Worm (Caenorhabditis elegans) whole organism, mixed stage, embryonic: ENCODE data around the gene alh-13.
A peak's percentile ranks its signal among the peaks of the same experiment; 100 is the strongest.

Experiments used
- bed-3 ChIP-seq: fragments of 200-800 bp; sonication (Bioruptor generic); optimal IDR thresholded peaks from 3 replicates; lab custom pipeline; 2018; ENCODE audit warnings: mild to moderate bottlenecking, missing genetic modification characterization, moderate library complexity, missing compliant biosample characterization
- blmp-1 ChIP-seq: fragments of 150-350 bp; optimal IDR thresholded peaks from 2 replicates; lab custom pipeline; 2014; ENCODE audit warnings: missing biosample characterization, missing genetic modification characterization
- ceh-39 ChIP-seq: fragments of 150-350 bp; optimal IDR thresholded peaks from 2 replicates; lab custom pipeline; 2014; ENCODE audit warnings: missing biosample characterization, missing genetic modification characterization
- ceh-43 ChIP-seq: fragments of 200-800 bp; sonication (Bioruptor generic); optimal IDR thresholded peaks from 2 replicates; lab custom pipeline; 2018; ENCODE audit warnings: mild to moderate bottlenecking, missing genetic modification characterization, moderate library complexity, missing compliant biosample characterization
- ces-1 ChIP-seq: fragments of 150-350 bp; optimal IDR thresholded peaks from 2 replicates; lab custom pipeline; 2014; ENCODE audit warnings: missing biosample characterization, missing genetic modification reagents, missing genetic modification characterization
- drap-1 ChIP-seq: fragments of 200-800 bp; sonication (Bioruptor generic); optimal IDR thresholded peaks from 3 replicates; lab custom pipeline; 2018; ENCODE audit warnings: mild to moderate bottlenecking, missing genetic modification characterization, missing compliant biosample characterization
- elt-1 ChIP-seq: sonication (generic microtip); optimal IDR thresholded peaks from 2 replicates; lab custom pipeline; 2017; ENCODE audit warnings: missing genetic modification characterization, mild to moderate bottlenecking, missing compliant biosample characterization, antibody characterized with exemption, moderate library complexity, borderline replicate concordance; ENCODE audit not compliant: insufficient read depth
- flh-1 ChIP-seq: fragments of 200-800 bp; sonication (Bioruptor generic); optimal IDR thresholded peaks from 2 replicates; lab custom pipeline; 2018; ENCODE audit warnings: mild to moderate bottlenecking, missing genetic modification characterization, moderate library complexity, missing compliant biosample characterization
- ham-2 ChIP-seq: fragments of 200-800 bp; sonication (Bioruptor generic); optimal IDR thresholded peaks from 2 replicates; lab custom pipeline; 2018; ENCODE audit warnings: mild to moderate bottlenecking, missing genetic modification characterization, missing compliant biosample characterization
- hlh-1 ChIP-seq: fragments of 150-350 bp; optimal IDR thresholded peaks from 2 replicates; lab custom pipeline; 2014; ENCODE audit warnings: missing biosample characterization, missing genetic modification reagents, missing genetic modification characterization
- lin-13 ChIP-seq: fragments of 150-350 bp; optimal IDR thresholded peaks from 2 replicates; lab custom pipeline; 2014; ENCODE audit warnings: missing biosample characterization, missing genetic modification characterization
- lin-32 ChIP-seq: fragments of 200-800 bp; sonication (Bioruptor generic); optimal IDR thresholded peaks from 2 replicates; lab custom pipeline; 2018; ENCODE audit warnings: mild to moderate bottlenecking, missing genetic modification characterization, missing compliant biosample characterization
- lsy-2 ChIP-seq: fragments of 150-350 bp; optimal IDR thresholded peaks from 2 replicates; lab custom pipeline; 2014; ENCODE audit warnings: missing biosample characterization, missing genetic modification characterization
- mep-1 ChIP-seq: fragments of 150-350 bp; optimal IDR thresholded peaks from 2 replicates; lab custom pipeline; 2017; ENCODE audit warnings: missing biosample characterization, missing genetic modification reagents, missing genetic modification characterization, inconsistent platforms
- nhr-12 ChIP-seq: fragments of 150-350 bp; optimal IDR thresholded peaks from 2 replicates; lab custom pipeline; 2014; ENCODE audit warnings: missing biosample characterization, missing genetic modification characterization
- nhr-237 ChIP-seq: fragments of 150-350 bp; optimal IDR thresholded peaks from 2 replicates; lab custom pipeline; 2014; ENCODE audit warnings: missing biosample characterization, missing genetic modification characterization
- nhr-28 ChIP-seq: fragments of 150-350 bp; optimal IDR thresholded peaks from 2 replicates; lab custom pipeline; 2014; ENCODE audit warnings: missing biosample characterization, missing genetic modification characterization
- nhr-76 ChIP-seq: sonication (generic microtip); optimal IDR thresholded peaks from 2 replicates; lab custom pipeline; 2017; ENCODE audit warnings: missing biosample characterization, missing genetic modification characterization
- pha-4 ChIP-seq: fragments of 150-350 bp; optimal IDR thresholded peaks from 2 replicates; lab custom pipeline; 2018; ENCODE audit warnings: missing biosample characterization, missing genetic modification reagents, missing genetic modification characterization
- sptf-1 ChIP-seq: sonication (generic microtip); optimal IDR thresholded peaks from 2 replicates; lab custom pipeline; 2017; ENCODE audit warnings: mild to moderate bottlenecking, missing genetic modification characterization, moderate library complexity, missing compliant biosample characterization
- tbx-8 ChIP-seq: fragments of 200-800 bp; sonication (Bioruptor generic); optimal IDR thresholded peaks from 2 replicates; lab custom pipeline; 2018; ENCODE audit warnings: mild to moderate bottlenecking, missing genetic modification characterization, moderate library complexity, missing compliant biosample characterization
- unc-120 ChIP-seq: sonication (generic microtip); optimal IDR thresholded peaks from 2 replicates; lab custom pipeline; 2017; ENCODE audit warnings: missing genetic modification characterization, missing compliant biosample characterization; ENCODE audit not compliant: poor library complexity, severe bottlenecking
- unc-39 ChIP-seq: fragments of 150-350 bp; optimal IDR thresholded peaks from 2 replicates; lab custom pipeline; 2014; ENCODE audit warnings: missing biosample characterization, missing genetic modification characterization
- unc-62 ChIP-seq: fragments of 150-350 bp; optimal IDR thresholded peaks from 2 replicates; lab custom pipeline; 2014; ENCODE audit warnings: missing biosample characterization, missing genetic modification reagents, missing genetic modification characterization
- zip-8 ChIP-seq: fragments of 150-350 bp; optimal IDR thresholded peaks from 2 replicates; lab custom pipeline; 2014; ENCODE audit warnings: missing biosample characterization, missing genetic modification characterization
- ztf-11 ChIP-seq: fragments of 150-350 bp; optimal IDR thresholded peaks from 2 replicates; lab custom pipeline; 2014; ENCODE audit warnings: missing biosample characterization, missing genetic modification characterization

alh-13 gene

ce11 chrX:12781712-12782444 is at the start of gene alh-13:
alh-13 (plus strand) TSS chrX:12782394.
- TF ChIP-seq pha-4 (tag; lab: Kevin White, UChicago), result no peak
- no peak for TF ChIP-seq sptf-1
- no peak for TF ChIP-seq lin-32 (GFP tag; lab: Kevin White, UChicago)
- no peak for TF ChIP-seq hlh-1 (tag; lab: Kevin White, UChicago)
- no peak for TF ChIP-seq nhr-76 (tag; lab: Kevin White, UChicago)
- no peak for TF ChIP-seq unc-62
- TF ChIP-seq ztf-11, result no peak
- TF ChIP-seq lsy-2 (tag; lab: Kevin White, UChicago), result no peak

ce11 chrX:12738454-12738853 is 43.7 kb upstream of the alh-13 start, which contains the start of gene pgp-13:
pgp-13 (plus strand) TSS chrX:12738754.
- TF ChIP-seq ceh-39 (tag; lab: Kevin White, UChicago), result no peak
- TF ChIP-seq ztf-11, result no peak
- no peak for TF ChIP-seq sptf-1
- TF ChIP-seq nhr-12, result no peak
- no peak for TF ChIP-seq bed-3 (GFP tag; lab: Kevin White, UChicago)
- TF ChIP-seq elt-1 (tag; lab: Kevin White, UChicago), result no peak
- TF ChIP-seq unc-62, result no peak
- TF ChIP-seq drap-1, result no peak
- no peak for TF ChIP-seq ceh-43 (GFP tag; lab: Kevin White, UChicago)
- no peak for TF ChIP-seq ham-2 (GFP tag; lab: Kevin White, UChicago)
- no peak for TF ChIP-seq unc-39 (tag; lab: Kevin White, UChicago)
- TF ChIP-seq lin-13 (tag; lab: Kevin White, UChicago), result no peak
- TF ChIP-seq zip-8 (tag; lab: Kevin White, UChicago), result no peak
- no peak for TF ChIP-seq ces-1 (GFP tag; lab: Kevin White, UChicago)
- TF ChIP-seq mep-1 (tag; lab: Kevin White, UChicago), result no peak
- no peak for TF ChIP-seq unc-120
- TF ChIP-seq nhr-237 (tag; lab: Kevin White, UChicago), result no peak

ce11 chrX:12749530-12750240 is 32.5 kb upstream of the alh-13 start, which contains the start of gene pgp-14:
pgp-14 (minus strand) TSS chrX:12749580.
- no peak for TF ChIP-seq ceh-39 (tag; lab: Kevin White, UChicago)
- no peak for TF ChIP-seq nhr-237 (tag; lab: Kevin White, UChicago)
- no peak for TF ChIP-seq nhr-12
- TF ChIP-seq mep-1 (tag; lab: Kevin White, UChicago), result no peak
- no peak for TF ChIP-seq ham-2 (GFP tag; lab: Kevin White, UChicago)
- TF ChIP-seq nhr-28 (tag; lab: Kevin White, UChicago), result no peak
- no peak for TF ChIP-seq ceh-43 (GFP tag; lab: Kevin White, UChicago)

ce11 chrX:12750805-12751204 is 31.4 kb upstream of the alh-13 start:
- TF ChIP-seq nhr-237 (tag; lab: Kevin White, UChicago) (peak; percentile 14), blmp-1 (tag; lab: Kevin White, UChicago) (no peak), tbx-8 (GFP tag; lab: Kevin White, UChicago) (no peak), pha-4 (tag; lab: Kevin White, UChicago) (no peak), ztf-11 (no peak)
- TF ChIP-seq, all 35 proteins: peak for 1

- TF ChIP-seq lsy-2 (tag; lab: Kevin White, UChicago), result no peak
- no peak for TF ChIP-seq tbx-8 (GFP tag; lab: Kevin White, UChicago)
- no peak for TF ChIP-seq blmp-1 (tag; lab: Kevin White, UChicago)
- no peak for TF ChIP-seq flh-1 (GFP tag; lab: Kevin White, UChicago)
These were observed 28.2 kb upstream of the alh-13 start for ce11 chrX:12754043-12754442.

- TF ChIP-seq lin-32 (GFP tag; lab: Kevin White, UChicago), result no peak
- TF ChIP-seq ztf-11, result no peak
- no peak for TF ChIP-seq pha-4 (tag; lab: Kevin White, UChicago)
These were observed 27.2 kb upstream of the alh-13 start for ce11 chrX:12755021-12755420.
